Worm (Caenorhabditis elegans): ENCODE results near the gene W01H2.2.

- no peak for TF ChIP-seq sptf-1 (tag; optimal IDR thresholded peaks at IDR 0.05)
- no peak for TF ChIP-seq elt-2 (tag; optimal IDR thresholded peaks at IDR 0.05)
- TF ChIP-seq ztf-11 (tag; optimal IDR thresholded peaks at IDR 0.05) = no peak
- no peak for TF ChIP-seq tbx-2 (tag; optimal IDR thresholded peaks at IDR 0.05)
- peak in 1 of 3 experiments; percentile 26 for TF ChIP-seq ceh-82 (tag; optimal IDR thresholded peaks at IDR 0.05)
- no peak for TF ChIP-seq unc-62 (GFP tag; optimal IDR thresholded peaks at IDR 0.05)
- no peak for TF ChIP-seq ztf-4 (tag; optimal IDR thresholded peaks at IDR 0.05)
- TF ChIP-seq Y116A8C.19 (tag; optimal IDR thresholded peaks at IDR 0.05; ENCODE audit: borderline replicate concordance) = no peak
- no peak for TF ChIP-seq unc-86 (tag; optimal IDR thresholded peaks at IDR 0.05)
- TF ChIP-seq lsy-2 (tag; optimal IDR thresholded peaks at IDR 0.05) = no peak
- TF ChIP-seq unc-30 (tag; optimal IDR thresholded peaks at IDR 0.05) = no peak
Measured at ce11 chrX:4218174-4218573, at the start of gene W01H2.2.
